Fruit fly (Drosophila melanogaster): ENCODE measurements around the gene CG15756.

DNA sequence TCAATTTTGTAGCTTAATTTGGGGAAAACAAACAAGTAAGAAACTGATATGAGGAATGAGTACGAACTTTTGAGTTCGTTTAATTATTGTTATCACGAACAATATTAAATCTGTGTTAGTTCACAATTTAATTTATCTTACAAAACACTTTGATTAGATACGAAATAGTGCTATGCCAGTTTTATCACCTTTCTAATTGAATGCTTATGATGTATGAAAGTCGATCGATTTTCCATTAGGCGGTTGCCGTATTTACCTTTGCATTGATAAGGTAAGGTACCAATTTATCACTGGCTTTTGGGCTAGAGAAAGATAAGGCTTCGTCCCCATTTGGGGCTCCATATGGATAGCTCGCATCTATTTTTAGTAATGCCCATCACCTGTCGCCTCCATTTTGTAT lies 45.1 kb downstream of the CG15756 start:
- TF ChIP-seq HLH106 (tag; optimal IDR thresholded peaks at IDR 0.05): no peak
- TF ChIP-seq Hr78 (GFP tag; optimal IDR thresholded peaks at IDR 0.05): no peak
- TF ChIP-seq pan (optimal IDR thresholded peaks at IDR 0.05): no peak
- TF ChIP-seq usp (GFP tag; optimal IDR thresholded peaks at IDR 0.05): no peak
- no peak for TF ChIP-seq woc (GFP tag; optimal IDR thresholded peaks at IDR 0.05)
- TF ChIP-seq Dfd (GFP tag; optimal IDR thresholded peaks at IDR 0.05): no peak

Measured in whole organism, wandering third instar larva.